Worm (Caenorhabditis elegans): Measurements from ENCODE around the gene rpl-18.

ce11 chrIV:13782319-13782718 lies 4.7 kb downstream of the rpl-18 start:
- TF ChIP-seq F13C5.2 (tag; optimal IDR thresholded peaks at IDR 0.05) (no peak), ama-1 (optimal IDR thresholded peaks at IDR 0.05) (no peak), aly-1 (tag; optimal IDR thresholded peaks at IDR 0.05) (no peak), ceh-36 (tag; optimal IDR thresholded peaks at IDR 0.05) (no peak), ceh-13 (GFP tag; optimal IDR thresholded peaks at IDR 0.05) (no peak), scrt-1 (GFP tag; IDR thresholded peaks at IDR 0.05) (no peak), sea-1 (GFP tag; conservative IDR thresholded peaks at IDR 0.05) (no peak), hmbx-1 (tag; optimal IDR thresholded peaks at IDR 0.05) (no peak), hnd-1 (tag; optimal IDR thresholded peaks at IDR 0.05) (no peak), tbx-37 (GFP tag; conservative IDR thresholded peaks at IDR 0.05) (no peak)
